Worm (Caenorhabditis elegans) whole organism, L4 larva: ENCODE data around the gene C50F4.1.

Experiments used
- F10B5.3 ChIP-seq: sonication (generic microtip); optimal IDR thresholded peaks from 2 replicates; lab custom pipeline; 2016; ENCODE audit warnings: mild to moderate bottlenecking, missing genetic modification characterization, missing compliant biosample characterization
- F26F4.8 ChIP-seq: fragments of 200-800 bp; sonication (Bioruptor generic); conservative IDR thresholded peaks from 2 replicates; pipeline ENCODE4 v1.3.6; 2022; ENCODE audit warnings: missing genetic modification characterization, missing compliant biosample characterization
- F44E2.7 ChIP-seq: fragments of 200-800 bp; sonication (Bioruptor generic); IDR thresholded peaks from 2 replicates; pipeline ENCODE4 v2.1.2; 2022; ENCODE audit warnings: missing genetic modification characterization, missing compliant biosample characterization
- R02D3.7 ChIP-seq: fragments of 150-350 bp; sonication (generic microtip); optimal IDR thresholded peaks from 3 replicates; lab custom pipeline; 2014; ENCODE audit warnings: missing biosample characterization, missing genetic modification characterization
- T20F7.1 ChIP-seq: fragments of 200-800 bp; sonication (Bioruptor generic); optimal IDR thresholded peaks from 2 replicates; lab custom pipeline; 2018; ENCODE audit warnings: mild to moderate bottlenecking, missing genetic modification characterization, missing compliant biosample characterization
- Y105C5A.15 ChIP-seq: fragments of 200-800 bp; sonication (Bioruptor generic); IDR thresholded peaks from 2 replicates; pipeline ENCODE4 v1.3.6; 2022; ENCODE audit warnings: missing genetic modification characterization, missing compliant biosample characterization
- Y48G9A.11 ChIP-seq: fragments of 200-800 bp; sonication (Bioruptor generic); IDR thresholded peaks from 2 replicates; pipeline ENCODE4 v1.3.6; 2022; ENCODE audit warnings: missing genetic modification reagents, missing genetic modification characterization, missing compliant biosample characterization
- Y75B8A.6 ChIP-seq: fragments of 200-800 bp; sonication (Bioruptor generic); IDR thresholded peaks from 2 replicates; pipeline ENCODE4 v1.3.6; 2022; ENCODE audit warnings: missing genetic modification reagents, missing genetic modification characterization, missing compliant biosample characterization
- ZK337.2 ChIP-seq: fragments of 200-800 bp; sonication (Bioruptor generic); IDR thresholded peaks from 2 replicates; pipeline ENCODE4 v1.3.6; 2022; ENCODE audit warnings: missing genetic modification reagents, missing genetic modification characterization, missing compliant biosample characterization
- arid-1 ChIP-seq: fragments of 200-800 bp; sonication (Bioruptor generic); conservative IDR thresholded peaks from 2 replicates; pipeline ENCODE4 v1.3.6; 2022; ENCODE audit warnings: missing genetic modification reagents, missing genetic modification characterization, missing compliant biosample characterization
- attf-4 ChIP-seq: sonication (generic microtip); optimal IDR thresholded peaks from 3 replicates; lab custom pipeline; 2017; ENCODE audit warnings: missing biosample characterization, missing genetic modification characterization
- daf-16 ChIP-seq, 3 experiments: sonication (generic microtip); optimal IDR thresholded peaks; 2 replicates each; lab custom pipeline; 2016 to 2017; ENCODE audit warnings: missing genetic modification characterization in 3 of 3, missing genetic modification reagents in 3 of 3, mild to moderate bottlenecking in 2 of 3, missing compliant biosample characterization in 2 of 3, missing biosample characterization in 1 of 3, moderate library complexity in 1 of 3
- dmd-6 ChIP-seq: fragments of 200-800 bp; sonication (Bioruptor generic); IDR thresholded peaks from 2 replicates; pipeline ENCODE4 v1.3.6; 2022; ENCODE audit warnings: missing genetic modification reagents, missing genetic modification characterization, missing compliant biosample characterization
- dmd-9 ChIP-seq: fragments of 200-800 bp; sonication (Bioruptor generic); IDR thresholded peaks from 2 replicates; pipeline ENCODE4 v1.3.6; 2022; ENCODE audit warnings: missing genetic modification reagents, missing genetic modification characterization, missing compliant biosample characterization
- dpl-1 ChIP-seq: fragments of 150-350 bp; optimal IDR thresholded peaks from 2 replicates; lab custom pipeline; 2014; ENCODE audit warnings: missing biosample characterization, missing genetic modification reagents, missing genetic modification characterization
- duxl-1 ChIP-seq: sonication (generic microtip); optimal IDR thresholded peaks from 2 replicates; lab custom pipeline; 2016; ENCODE audit warnings: mild to moderate bottlenecking, missing genetic modification characterization, moderate library complexity, missing compliant biosample characterization; ENCODE audit not compliant: poor library complexity
- dve-1 ChIP-seq: sonication (generic microtip); optimal IDR thresholded peaks from 2 replicates; lab custom pipeline; 2017; ENCODE audit warnings: antibody characterized with exemption, mild to moderate bottlenecking, missing genetic modification characterization, missing compliant biosample characterization; ENCODE audit not compliant: insufficient read depth
- egl-43 ChIP-seq: fragments of 200-800 bp; sonication (Bioruptor generic); IDR thresholded peaks from 2 replicates; pipeline ENCODE4 v1.3.6; 2022; ENCODE audit warnings: missing genetic modification reagents, missing genetic modification characterization, missing compliant biosample characterization
- fkh-10 ChIP-seq: fragments of 150-350 bp; optimal IDR thresholded peaks from 2 replicates; lab custom pipeline; 2014; ENCODE audit warnings: missing biosample characterization, missing genetic modification reagents, missing genetic modification characterization
- hif-1 ChIP-seq, 2 experiments: sonication (generic microtip); optimal IDR thresholded peaks; 2 replicates each; lab custom pipeline; 2016 to 2017; ENCODE audit warnings: missing compliant biosample characterization in 2 of 2, missing genetic modification characterization in 2 of 2, missing genetic modification reagents in 2 of 2, missing genotype in 2 of 2, mild to moderate bottlenecking in 1 of 2
- hlh-30 ChIP-seq: sonication (generic microtip); optimal IDR thresholded peaks from 2 replicates; lab custom pipeline; 2017; ENCODE audit warnings: antibody characterized with exemption, mild to moderate bottlenecking, missing genetic modification characterization, missing compliant biosample characterization; ENCODE audit not compliant: insufficient read depth
- hmg-1.1 ChIP-seq: fragments of 200-800 bp; sonication (Bioruptor generic); IDR thresholded peaks from 2 replicates; pipeline ENCODE4 v1.3.6; 2022; ENCODE audit warnings: missing genetic modification reagents, missing genetic modification characterization, missing compliant biosample characterization
- lim-7 ChIP-seq: fragments of 200-800 bp; sonication (Bioruptor generic); IDR thresholded peaks from 2 replicates; pipeline ENCODE4 v1.3.6; 2022; ENCODE audit warnings: missing genetic modification characterization, missing compliant biosample characterization
- lin-15B ChIP-seq: fragments of 150-350 bp; sonication (generic microtip); optimal IDR thresholded peaks from 3 replicates; lab custom pipeline; 2014; ENCODE audit warnings: missing biosample characterization, missing genetic modification characterization
- lir-3 ChIP-seq: sonication (generic microtip); optimal IDR thresholded peaks from 2 replicates; lab custom pipeline; 2016; ENCODE audit warnings: mild to moderate bottlenecking, missing genetic modification characterization, missing compliant biosample characterization
- madf-5 ChIP-seq, 2 experiments: fragments of 200-800 bp; sonication (Bioruptor generic); IDR thresholded peaks; 2 replicates each; pipeline ENCODE4 v1.3.6; 2022; ENCODE audit warnings: missing compliant biosample characterization in 2 of 2, missing genetic modification characterization in 2 of 2
- madf-9 ChIP-seq: fragments of 200-800 bp; sonication (Bioruptor generic); conservative IDR thresholded peaks from 2 replicates; pipeline ENCODE4 v1.3.6; 2022; ENCODE audit warnings: missing genetic modification reagents, missing genetic modification characterization, missing compliant biosample characterization
- mxl-2 ChIP-seq: fragments of 200-800 bp; sonication (Bioruptor generic); conservative IDR thresholded peaks from 2 replicates; pipeline ENCODE4 v1.3.6; 2022; ENCODE audit warnings: missing genetic modification reagents, missing genetic modification characterization, missing compliant biosample characterization
- mxl-3 ChIP-seq: fragments of 200-800 bp; sonication (Bioruptor generic); optimal IDR thresholded peaks from 2 replicates; lab custom pipeline; 2018; ENCODE audit warnings: mild to moderate bottlenecking, missing genetic modification characterization, missing compliant biosample characterization
- nhr-11 ChIP-seq: fragments of 150-350 bp; optimal IDR thresholded peaks from 2 replicates; lab custom pipeline; 2014; ENCODE audit warnings: missing biosample characterization, missing genetic modification characterization
- nhr-237 ChIP-seq: sonication (generic microtip); optimal IDR thresholded peaks from 2 replicates; lab custom pipeline; 2017; ENCODE audit warnings: missing biosample characterization, missing genetic modification characterization
- nhr-48 ChIP-seq: sonication (generic microtip); optimal IDR thresholded peaks from 2 replicates; lab custom pipeline; 2016; ENCODE audit warnings: mild to moderate bottlenecking, missing genetic modification characterization, missing compliant biosample characterization
- nhr-76 ChIP-seq: fragments of 150-350 bp; optimal IDR thresholded peaks from 2 replicates; lab custom pipeline; 2014; ENCODE audit warnings: missing biosample characterization, missing genetic modification characterization
- nhr-77 ChIP-seq: fragments of 150-350 bp; optimal IDR thresholded peaks from 2 replicates; lab custom pipeline; 2014; ENCODE audit warnings: missing biosample characterization, missing genetic modification characterization
- pha-4 ChIP-seq, 2 experiments: fragments of 150-350 bp in 1 of 2; fragments of 200-800 bp in 1 of 2; sonication (Bioruptor generic) in 1 of 2; IDR thresholded peaks in 1 of 2; optimal IDR thresholded peaks in 1 of 2; 2 replicates each; pipeline versions ENCODE4 v1.3.6 to Lab custom; 2014 to 2022; ENCODE audit warnings: missing genetic modification characterization in 2 of 2, missing genetic modification reagents in 2 of 2, missing biosample characterization in 1 of 2, missing compliant biosample characterization in 1 of 2
- pqm-1 ChIP-seq: sonication (generic microtip); optimal IDR thresholded peaks from 2 replicates; lab custom pipeline; 2017; ENCODE audit warnings: missing biosample characterization, missing genetic modification characterization
- snpc-1.2 ChIP-seq: fragments of 200-800 bp; sonication (Bioruptor generic); IDR thresholded peaks from 2 replicates; pipeline ENCODE4 v1.3.6; 2022; ENCODE audit warnings: missing genetic modification reagents, missing genetic modification characterization, missing compliant biosample characterization
- snpc-4 ChIP-seq: fragments of 150-350 bp; optimal IDR thresholded peaks from 2 replicates; lab custom pipeline; 2014; ENCODE audit warnings: missing biosample characterization, missing genetic modification characterization
- spr-1 ChIP-seq: sonication (generic microtip); optimal IDR thresholded peaks from 2 replicates; lab custom pipeline; 2016; ENCODE audit warnings: mild to moderate bottlenecking, missing genetic modification characterization, missing compliant biosample characterization
- unc-130 ChIP-seq: sonication (generic microtip); optimal IDR thresholded peaks from 2 replicates; lab custom pipeline; 2016; ENCODE audit warnings: missing genetic modification reagents, missing genetic modification characterization, missing compliant biosample characterization
- vab-7 ChIP-seq: fragments of 200-800 bp; sonication (Bioruptor generic); IDR thresholded peaks from 2 replicates; pipeline ENCODE4 v1.3.6; 2022; ENCODE audit warnings: missing genetic modification reagents, missing genetic modification characterization, missing compliant biosample characterization
- zag-1 ChIP-seq: fragments of 150-350 bp; optimal IDR thresholded peaks from 2 replicates; lab custom pipeline; 2014; ENCODE audit warnings: missing biosample characterization, missing genetic modification characterization
- zfp-2 ChIP-seq: sonication (generic microtip); optimal IDR thresholded peaks from 2 replicates; lab custom pipeline; 2016; ENCODE audit warnings: mild to moderate bottlenecking, missing genetic modification characterization, missing compliant biosample characterization
- zfp-3 ChIP-seq: fragments of 200-800 bp; sonication (Bioruptor generic); conservative IDR thresholded peaks from 2 replicates; pipeline ENCODE4 v1.3.6; 2022; ENCODE audit warnings: missing genetic modification reagents, missing genetic modification characterization, missing compliant biosample characterization
- ztf-7 ChIP-seq: fragments of 150-350 bp; optimal IDR thresholded peaks from 2 replicates; lab custom pipeline; 2014; ENCODE audit warnings: missing biosample characterization, missing genetic modification characterization

C50F4.1 gene

DNA sequence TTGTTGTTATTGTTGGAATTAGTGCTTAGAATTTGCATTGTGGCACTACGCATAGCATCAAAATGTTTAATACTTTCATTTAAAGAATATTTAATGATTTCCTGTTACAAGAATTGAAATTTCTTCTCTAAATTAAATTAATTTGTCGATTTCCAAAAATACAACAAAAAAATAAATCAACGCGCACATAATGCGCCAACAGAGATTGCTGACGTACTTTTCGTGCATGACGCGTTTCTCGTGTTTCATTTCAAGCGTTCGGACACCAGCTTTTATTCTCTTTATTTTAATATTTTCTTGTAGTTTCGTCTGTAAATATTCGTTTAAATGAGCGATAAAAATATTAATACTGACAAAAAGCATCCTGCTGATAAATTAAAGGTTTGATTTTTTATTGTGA, 13.0 kb upstream of the C50F4.1 start, which contains the start of gene eif-2Bdelta (continued):
- TF ChIP-seq duxl-1 (tag; lab: Kevin White, UChicago): peak; percentile 7
- no peak for TF ChIP-seq attf-4
- no peak for TF ChIP-seq mxl-2
- TF ChIP-seq lir-3 (tag; lab: Kevin White, UChicago): no peak
- TF ChIP-seq madf-5 (GFP tag; IDR thresholded peaks at IDR 0.05; lab: Robert Waterston, UW): no peak
- TF ChIP-seq nhr-76 (tag; lab: Kevin White, UChicago): no peak
- TF ChIP-seq R02D3.7: no peak
- TF ChIP-seq zfp-2 (tag; lab: Kevin White, UChicago): no peak
- TF ChIP-seq nhr-11 (tag; lab: Kevin White, UChicago): no peak
- TF ChIP-seq spr-1 (tag; lab: Kevin White, UChicago): no peak
- no peak for TF ChIP-seq T20F7.1
- TF ChIP-seq F44E2.7: no peak
- peak; percentile 47 for TF ChIP-seq dve-1 (tag; lab: Kevin White, UChicago)
- TF ChIP-seq hlh-30 (tag; lab: Kevin White, UChicago): peak; percentile 10
- no peak for TF ChIP-seq dmd-9 (GFP tag; lab: Robert Waterston, UW)
- no peak for TF ChIP-seq hif-1 (tag; optimal IDR thresholded peaks at IDR 0.05; lab: Kevin White, UChicago)
- no peak for TF ChIP-seq nhr-237 (tag; lab: Kevin White, UChicago)
- TF ChIP-seq F10B5.3: no peak
- TF ChIP-seq dmd-6 (GFP tag; lab: Robert Waterston, UW): peak; percentile 38; the same call in 1 of the 2 replicates
- no peak for TF ChIP-seq Y48G9A.11 (GFP tag; lab: Robert Waterston, UW)
- TF ChIP-seq arid-1 (GFP tag; lab: Robert Waterston, UW): 0 out of 2 replicates have a peak, but pooled peaks have one; percentile 10
- TF ChIP-seq F26F4.8 (GFP tag; lab: Robert Waterston, UW): no peak
- peak; percentile 18 for TF ChIP-seq nhr-48 (tag; lab: Kevin White, UChicago)
- TF ChIP-seq daf-16 (GFP tag; optimal IDR thresholded peaks at IDR 0.05; lab: Kevin White, UChicago): no peak
- peak; percentile 46 for TF ChIP-seq daf-16 (tag; optimal IDR thresholded peaks at IDR 0.05; lab: Kevin White, UChicago)
- TF ChIP-seq snpc-1.2: no peak
- no peak for TF ChIP-seq egl-43
- TF ChIP-seq unc-130 (GFP tag; lab: Kevin White, UChicago): no peak
- TF ChIP-seq zfp-3 (GFP tag; lab: Robert Waterston, UW): no peak
- no peak for TF ChIP-seq Y75B8A.6 (GFP tag; lab: Robert Waterston, UW)
- TF ChIP-seq lin-15B (tag; lab: Kevin White, UChicago): no peak
- TF ChIP-seq dpl-1 (GFP tag; lab: Kevin White, UChicago): peak; percentile 69
- no peak for TF ChIP-seq ZK337.2 (GFP tag; lab: Robert Waterston, UW)
- TF ChIP-seq vab-7 (GFP tag; lab: Robert Waterston, UW): no peak
- TF ChIP-seq Y105C5A.15 (GFP tag; lab: Robert Waterston, UW): no peak
- no peak for TF ChIP-seq fkh-10 (GFP tag; lab: Kevin White, UChicago)
- TF ChIP-seq pqm-1 (tag; lab: Kevin White, UChicago): no peak
- no peak for TF ChIP-seq hmg-1.1 (GFP tag; lab: Robert Waterston, UW)
- TF ChIP-seq lim-7 (GFP tag; lab: Robert Waterston, UW): no peak
- TF ChIP-seq ztf-7: peak; percentile 23
- TF ChIP-seq zag-1 (tag; lab: Kevin White, UChicago): no peak
- TF ChIP-seq pha-4 (GFP tag; IDR thresholded peaks at IDR 0.05; lab: Robert Waterston, UW): no peak
- no peak for TF ChIP-seq pha-4 (tag; optimal IDR thresholded peaks at IDR 0.05; lab: Kevin White, UChicago)
- no peak for TF ChIP-seq madf-9
- TF ChIP-seq nhr-77 (tag; lab: Kevin White, UChicago): no peak
- no peak for TF ChIP-seq mxl-3 (GFP tag; lab: Kevin White, UChicago)
- no peak for TF ChIP-seq snpc-4 (tag; lab: Kevin White, UChicago)
- TF ChIP-seq, all 104 proteins: peak for 15
